Fruit fly (Drosophila melanogaster) whole organism, embryonic: Measurements from ENCODE around the gene CG6356.

ENCODE experiments used
- Atf6 ChIP-seq: fragments of 200-800 bp; sonication (Bioruptor generic); IDR thresholded peaks from 2 replicates; pipeline ENCODE4 v1.3.6; 2022; ENCODE audit warnings: missing biosample characterization, missing genetic modification characterization
- BEAF-32 ChIP-seq: fragments of 200-800 bp; sonication (Bioruptor generic); optimal IDR thresholded peaks from 3 replicates; lab custom pipeline; 2017; ENCODE audit warnings: missing biosample characterization, missing genetic modification characterization, mild to moderate bottlenecking, moderate library complexity, missing genetic modification reagents
- BtbVII ChIP-seq: fragments of 200-800 bp; sonication (Bioruptor generic); optimal IDR thresholded peaks from 3 replicates; lab custom pipeline; 2017; ENCODE audit warnings: missing biosample characterization, mild to moderate bottlenecking, missing genetic modification characterization
- CG10209 ChIP-seq: fragments of 200-800 bp; sonication (Bioruptor generic); optimal IDR thresholded peaks from 3 replicates; lab custom pipeline; 2017; ENCODE audit warnings: missing biosample characterization, mild to moderate bottlenecking, missing genetic modification characterization, missing genetic modification reagents
- CG10462 ChIP-seq: fragments of 200-800 bp; sonication (Bioruptor generic); optimal IDR thresholded peaks from 2 replicates; lab custom pipeline; 2016; ENCODE audit warnings: missing biosample characterization, missing genetic modification characterization
- CG14050 ChIP-seq: fragments of 200-800 bp; sonication (Bioruptor generic); IDR thresholded peaks from 3 replicates; pipeline ENCODE4 v1.3.6; 2022; ENCODE audit warnings: missing biosample characterization, missing genetic modification characterization
- CG14860 ChIP-seq: fragments of 200-800 bp; sonication (Bioruptor generic); IDR thresholded peaks from 3 replicates; pipeline ENCODE4 v1.3.6; 2022; ENCODE audit warnings: missing biosample characterization, missing genetic modification characterization; ENCODE audit not compliant: partially characterized antibody
- CG14965 ChIP-seq: fragments of 200-800 bp; sonication (Bioruptor generic); optimal IDR thresholded peaks from 2 replicates; lab custom pipeline; 2016; ENCODE audit warnings: missing biosample characterization, missing genetic modification characterization, borderline replicate concordance
- CG18599 ChIP-seq: fragments of 200-800 bp; sonication (Bioruptor generic); optimal IDR thresholded peaks from 3 replicates; lab custom pipeline; 2017; ENCODE audit warnings: missing biosample characterization, missing genetic modification characterization, mild to moderate bottlenecking, moderate library complexity, missing genetic modification reagents
- CG3281 ChIP-seq: fragments of 200-800 bp; sonication (Bioruptor generic); optimal IDR thresholded peaks from 3 replicates; lab custom pipeline; 2017; ENCODE audit warnings: missing biosample characterization, mild to moderate bottlenecking, missing genetic modification characterization
- CG3838 ChIP-seq: fragments of 200-800 bp; sonication (Bioruptor generic); optimal IDR thresholded peaks from 3 replicates; lab custom pipeline; 2016; ENCODE audit warnings: missing biosample characterization, missing genetic modification characterization
- CG4707 ChIP-seq: fragments of 200-800 bp; sonication (Bioruptor generic); optimal IDR thresholded peaks from 2 replicates; lab custom pipeline; 2018; ENCODE audit warnings: missing biosample characterization, mild to moderate bottlenecking, missing genetic modification characterization, moderate library complexity
- CG6654 ChIP-seq: fragments of 200-800 bp; sonication (Bioruptor generic); optimal IDR thresholded peaks from 2 replicates; lab custom pipeline; 2017; ENCODE audit warnings: missing biosample characterization, mild to moderate bottlenecking, missing genetic modification characterization
- CG7271 ChIP-seq: fragments of 200-800 bp; sonication (Bioruptor generic); optimal IDR thresholded peaks from 2 replicates; lab custom pipeline; 2018; ENCODE audit warnings: missing biosample characterization, mild to moderate bottlenecking, missing genetic modification characterization, moderate library complexity
- CG7963 ChIP-seq: fragments of 200-800 bp; sonication (Bioruptor generic); IDR thresholded peaks from 3 replicates; pipeline ENCODE4 v1.3.6; 2022; ENCODE audit warnings: missing biosample characterization, missing genetic modification characterization; ENCODE audit not compliant: partially characterized antibody
- CG9437 ChIP-seq: fragments of 200-800 bp; sonication (Bioruptor generic); optimal IDR thresholded peaks from 2 replicates; lab custom pipeline; 2018; ENCODE audit warnings: missing biosample characterization, mild to moderate bottlenecking, missing genetic modification characterization
- Dad ChIP-seq: fragments of 200-800 bp; sonication (Bioruptor generic); optimal IDR thresholded peaks from 3 replicates; lab custom pipeline; 2016; ENCODE audit warnings: missing biosample characterization, missing genetic modification characterization
- Dbx ChIP-seq: fragments of 200-800 bp; sonication (Bioruptor generic); IDR thresholded peaks from 3 replicates; pipeline ENCODE4 v1.3.6; 2022; ENCODE audit warnings: missing biosample characterization, missing genetic modification characterization
- Dref ChIP-seq: fragments of 200-800 bp; sonication (Bioruptor generic); IDR thresholded peaks from 2 replicates; pipeline ENCODE4 v1.3.6; 2022; ENCODE audit warnings: missing biosample characterization, missing genetic modification characterization
- E2f1 ChIP-seq: fragments of 200-800 bp; sonication (Bioruptor generic); IDR thresholded peaks from 2 replicates; pipeline ENCODE4 v1.3.6; 2022; ENCODE audit warnings: missing biosample characterization, missing genetic modification characterization
- HmgD ChIP-seq: fragments of 200-800 bp; sonication (Bioruptor generic); optimal IDR thresholded peaks from 3 replicates; lab custom pipeline; 2016; ENCODE audit warnings: missing biosample characterization, missing genetic modification characterization
- Rx ChIP-seq: fragments of 200-800 bp; sonication (Bioruptor generic); IDR thresholded peaks from 2 replicates; pipeline ENCODE4 v1.3.6; 2022; ENCODE audit warnings: missing biosample characterization, missing genetic modification characterization
- ara ChIP-seq: fragments of 200-800 bp; sonication (Bioruptor generic); IDR thresholded peaks from 2 replicates; pipeline ENCODE4 v1.3.6; 2022; ENCODE audit warnings: missing biosample characterization, missing genetic modification characterization
- bcd ChIP-seq: fragments of 200-800 bp; sonication (Bioruptor generic); optimal IDR thresholded peaks from 2 replicates; lab custom pipeline; 2017; ENCODE audit warnings: missing biosample characterization, mild to moderate bottlenecking, missing genetic modification characterization
- btn ChIP-seq: fragments of 200-800 bp; sonication (Bioruptor generic); optimal IDR thresholded peaks from 2 replicates; lab custom pipeline; 2016; ENCODE audit warnings: missing biosample characterization, missing genetic modification characterization
- cg ChIP-seq: fragments of 200-800 bp; sonication (Bioruptor generic); optimal IDR thresholded peaks from 3 replicates; lab custom pipeline; 2019; ENCODE audit warnings: missing biosample characterization, mild to moderate bottlenecking, missing genetic modification characterization, moderate library complexity
- crol ChIP-seq: fragments of 200-800 bp; sonication (Bioruptor generic); IDR thresholded peaks from 2 replicates; pipeline ENCODE4 v1.3.6; 2022; ENCODE audit warnings: missing biosample characterization, missing genetic modification characterization
- cwo ChIP-seq: fragments of 200-800 bp; sonication (Bioruptor generic); optimal IDR thresholded peaks from 3 replicates; lab custom pipeline; 2017; ENCODE audit warnings: missing biosample characterization, missing genetic modification characterization, mild to moderate bottlenecking, moderate library complexity, missing genetic modification reagents
- dimm ChIP-seq: fragments of 200-800 bp; sonication (Bioruptor generic); IDR thresholded peaks from 2 replicates; pipeline ENCODE4 v1.3.6; 2022; ENCODE audit warnings: missing biosample characterization, missing genetic modification characterization
- dmrt99B ChIP-seq: fragments of 200-800 bp; sonication (Bioruptor generic); optimal IDR thresholded peaks from 2 replicates; lab custom pipeline; 2018; ENCODE audit warnings: missing biosample characterization, mild to moderate bottlenecking, missing genetic modification characterization, moderate library complexity
- fd102C ChIP-seq: fragments of 200-800 bp; sonication (Bioruptor generic); optimal IDR thresholded peaks from 2 replicates; lab custom pipeline; 2018; ENCODE audit warnings: missing biosample characterization, mild to moderate bottlenecking, missing genetic modification characterization, moderate library complexity
- fd64A ChIP-seq: fragments of 200-800 bp; sonication (Bioruptor generic); optimal IDR thresholded peaks from 3 replicates; lab custom pipeline; 2018; ENCODE audit warnings: missing biosample characterization, mild to moderate bottlenecking, missing genetic modification characterization
- gsb ChIP-seq: fragments of 200-800 bp; sonication (Bioruptor generic); IDR thresholded peaks from 2 replicates; pipeline ENCODE4 v1.3.6; 2022; ENCODE audit warnings: missing biosample characterization, missing genetic modification characterization
- hbn ChIP-seq: fragments of 200-800 bp; sonication (Bioruptor generic); IDR thresholded peaks from 2 replicates; pipeline ENCODE4 v1.3.6; 2022; ENCODE audit warnings: missing biosample characterization, missing genetic modification characterization; ENCODE audit not compliant: partially characterized antibody
- insv ChIP-seq, 2 experiments: fragments of 200-800 bp; sonication (Bioruptor generic); optimal IDR thresholded peaks; 3 replicates each; lab custom pipeline; 2016 to 2018; ENCODE audit warnings: missing biosample characterization in 2 of 2, missing genetic modification characterization in 2 of 2
- inv ChIP-seq: fragments of 200-800 bp; sonication (Bioruptor generic); IDR thresholded peaks from 2 replicates; pipeline ENCODE4 v1.3.6; 2022; ENCODE audit warnings: missing biosample characterization, missing genetic modification characterization; ENCODE audit not compliant: partially characterized antibody
- jing ChIP-seq: fragments of 200-800 bp; sonication (Bioruptor generic); optimal IDR thresholded peaks from 2 replicates; lab custom pipeline; 2018; ENCODE audit warnings: missing biosample characterization, mild to moderate bottlenecking, missing genetic modification characterization
- lilli ChIP-seq: fragments of 200-800 bp; sonication (Bioruptor generic); optimal IDR thresholded peaks from 3 replicates; lab custom pipeline; 2016; ENCODE audit warnings: missing biosample characterization, missing genetic modification characterization
- nmo ChIP-seq: fragments of 200-800 bp; sonication (Bioruptor generic); optimal IDR thresholded peaks from 2 replicates; lab custom pipeline; 2018; ENCODE audit warnings: missing biosample characterization, mild to moderate bottlenecking, missing genetic modification characterization, moderate library complexity
- pfk ChIP-seq: fragments of 200-800 bp; sonication (Bioruptor generic); optimal IDR thresholded peaks from 2 replicates; lab custom pipeline; 2018; ENCODE audit warnings: missing biosample characterization, mild to moderate bottlenecking, missing genetic modification characterization, moderate library complexity
- psq ChIP-seq: fragments of 200-800 bp; sonication (Bioruptor generic); optimal IDR thresholded peaks from 2 replicates; lab custom pipeline; 2017; ENCODE audit warnings: missing biosample characterization, missing genetic modification characterization
- rib ChIP-seq: fragments of 200-800 bp; sonication (Bioruptor generic); IDR thresholded peaks from 2 replicates; pipeline ENCODE4 v1.3.6; 2022; ENCODE audit warnings: missing biosample characterization, missing genetic modification characterization
- slou ChIP-seq: fragments of 200-800 bp; sonication (Bioruptor generic); optimal IDR thresholded peaks from 3 replicates; lab custom pipeline; 2016; ENCODE audit warnings: missing biosample characterization, missing genetic modification characterization
- stwl ChIP-seq: fragments of 200-800 bp; sonication (Bioruptor generic); optimal IDR thresholded peaks from 3 replicates; lab custom pipeline; 2018; ENCODE audit warnings: missing biosample characterization, mild to moderate bottlenecking, missing genetic modification characterization, moderate library complexity
- tll ChIP-seq, 2 experiments: fragments of 200-800 bp in 1 of 2; fragments of >200 bp in 1 of 2; sonication (Bioruptor generic) in 1 of 2; optimal IDR thresholded peaks; 2 replicates each; lab custom pipeline; 2017 to 2019; ENCODE audit warnings: missing biosample characterization in 2 of 2, missing genetic modification characterization in 2 of 2, mild to moderate bottlenecking in 1 of 2, moderate library complexity in 1 of 2
- twi ChIP-seq: fragments of 200-800 bp; optimal IDR thresholded peaks from 2 replicates; lab custom pipeline; 2019; ENCODE audit warnings: missing biosample characterization, mild to moderate bottlenecking, missing genetic modification characterization, moderate library complexity
- vnd ChIP-seq: fragments of 200-800 bp; sonication (Bioruptor generic); IDR thresholded peaks from 3 replicates; pipeline ENCODE4 v1.3.6; 2022; ENCODE audit warnings: missing biosample characterization, missing genetic modification characterization; ENCODE audit not compliant: partially characterized antibody
- yki ChIP-seq: fragments of >200 bp; optimal IDR thresholded peaks from 3 replicates; lab custom pipeline; 2018
- zen2 ChIP-seq: fragments of 200-800 bp; sonication (Bioruptor generic); IDR thresholded peaks from 3 replicates; pipeline ENCODE4 v1.3.6; 2022; ENCODE audit warnings: missing biosample characterization, missing genetic modification characterization; ENCODE audit not compliant: partially characterized antibody
- zf30C ChIP-seq: fragments of 200-800 bp; sonication (Bioruptor generic); optimal IDR thresholded peaks from 3 replicates; lab custom pipeline; 2018; ENCODE audit warnings: missing biosample characterization, mild to moderate bottlenecking, missing genetic modification characterization

Gene CG6356

DNA sequence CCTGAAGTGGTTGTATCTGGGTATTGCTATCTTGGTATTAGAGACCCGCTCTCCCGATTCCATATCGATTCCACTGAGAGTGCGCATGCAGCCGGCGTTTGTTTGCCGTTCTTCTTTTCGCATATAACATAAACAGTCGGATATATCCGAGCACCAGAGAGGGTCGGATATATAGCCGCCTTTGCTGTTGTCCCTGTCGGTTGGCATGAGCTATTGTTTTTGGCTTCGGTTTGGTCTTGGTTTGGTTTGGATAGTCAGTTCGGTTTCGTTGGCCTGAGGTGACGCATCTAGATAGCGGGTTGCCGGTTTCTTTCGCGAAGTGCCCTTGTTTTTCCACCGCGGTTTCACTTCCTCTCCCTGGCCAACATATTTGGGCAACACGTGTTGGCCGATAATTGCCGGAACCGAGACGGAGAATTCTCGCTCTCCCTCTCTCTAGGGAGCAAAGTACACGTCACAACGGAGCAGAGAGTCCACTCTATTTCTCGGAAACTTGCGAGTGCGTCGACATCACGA lies 10.9 kb upstream of the CG6356 start, which contains the start of gene Orct2 (continued):
- TF ChIP-seq jing (GFP tag; lab: Kevin White, UChicago) (no peak), zf30C (no peak), pfk (GFP tag; lab: Kevin White, UChicago) (no peak), cg (GFP tag; lab: Kevin White, UChicago) (peak; percentile 27), CG7963 (no peak), vnd (GFP tag; lab: Robert Waterston, UW) (no peak), CG10209 (no peak), crol (GFP tag; lab: Robert Waterston, UW) (peak; percentile 84), rib (peak; percentile 76), hbn (GFP tag; lab: Robert Waterston, UW) (no peak; the same call in 1 of the 2 replicates), fd64A (no peak), zen2 (GFP tag; lab: Robert Waterston, UW) (peak; percentile 31; the same call in 1 of the 3 replicates), CG4707 (GFP tag; lab: Kevin White, UChicago) (no peak), CG14050 (GFP tag; lab: Robert Waterston, UW) (no peak), Dref (GFP tag; lab: Robert Waterston, UW) (no peak), stwl (tag; lab: Kevin White, UChicago) (no peak), CG3838 (GFP tag; lab: Kevin White, UChicago) (no peak), psq (no peak), dimm (GFP tag; lab: Robert Waterston, UW) (no peak), twi (tag; lab: Kevin White, UChicago) (peak; percentile 62), btn (GFP tag; lab: Kevin White, UChicago) (no peak), insv (GFP tag; optimal IDR thresholded peaks at IDR 0.05; lab: Kevin White, UChicago) (no peak), Rx (GFP tag; lab: Robert Waterston, UW) (no peak), E2f1 (GFP tag; lab: Robert Waterston, UW) (no peak), fd102C (GFP tag; lab: Kevin White, UChicago) (peak; percentile 28), inv (no peak), Atf6 (GFP tag; lab: Robert Waterston, UW) (0 out of 2 replicates have a peak, but pooled peaks have one; percentile 21), yki (no peak), CG10462 (GFP tag; lab: Kevin White, UChicago) (no peak), Dbx (GFP tag; lab: Robert Waterston, UW) (peak; percentile 27; the same call in 1 of the 3 replicates), CG14860 (GFP tag; lab: Robert Waterston, UW) (no peak), CG3281 (GFP tag; lab: Kevin White, UChicago) (peak; percentile 16), tll (GFP tag; optimal IDR thresholded peaks at IDR 0.05; lab: Kevin White, UChicago) (peak in 1 of 2 experiments; percentile 38), BtbVII (GFP tag; lab: Kevin White, UChicago) (peak; percentile 69), nmo (GFP tag; lab: Kevin White, UChicago) (no peak), Dad (GFP tag; lab: Kevin White, UChicago) (no peak), CG7271 (tag; lab: Kevin White, UChicago) (no peak), gsb (GFP tag; lab: Robert Waterston, UW) (no peak), CG9437 (GFP tag; lab: Kevin White, UChicago) (no peak), slou (GFP tag; lab: Kevin White, UChicago) (no peak), dmrt99B (peak; percentile 14), CG18599 (peak; percentile 66), lilli (GFP tag; lab: Kevin White, UChicago) (no peak), CG14965 (GFP tag; lab: Kevin White, UChicago) (no peak), HmgD (no peak), BEAF-32 (no peak), CG6654 (GFP tag; lab: Kevin White, UChicago) (no peak), cwo (GFP tag; lab: Kevin White, UChicago) (peak; percentile 100), bcd (GFP tag; lab: Kevin White, UChicago) (no peak), ara (GFP tag; lab: Robert Waterston, UW) (no peak)
